Worm (Caenorhabditis elegans): ENCODE data around the gene K10C9.7.

DNA sequence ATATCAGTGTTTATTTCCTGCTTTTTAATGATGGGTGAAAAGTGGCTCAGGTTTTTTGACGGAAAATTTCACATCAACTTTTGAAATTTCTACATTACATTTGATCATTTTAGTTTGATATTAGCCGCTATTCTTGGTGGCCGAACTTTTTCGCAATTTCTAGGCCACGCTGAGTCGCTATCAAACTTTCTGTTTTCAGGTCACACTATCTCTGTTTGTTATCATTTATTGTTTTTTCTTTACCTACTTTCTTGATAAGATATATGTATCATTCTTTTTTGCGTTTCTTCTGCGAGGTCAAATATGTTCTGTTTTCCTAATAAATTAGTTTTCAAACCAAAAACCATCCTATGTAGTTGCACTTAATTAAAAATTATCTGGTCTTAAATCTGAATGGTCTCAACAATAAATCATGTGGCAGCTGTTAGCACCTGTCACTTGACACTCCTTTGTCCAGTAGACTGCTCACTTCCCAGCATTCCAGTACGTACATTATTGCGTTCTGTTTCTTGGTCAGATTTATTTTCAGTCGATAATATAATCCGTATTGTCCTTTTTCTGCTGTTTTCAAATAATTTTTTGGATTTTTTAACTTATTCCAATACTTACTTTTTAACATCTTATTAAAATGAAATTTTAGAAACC lies 7.0 kb downstream of the K10C9.7 start:
- TF ChIP-seq nhr-12 (tag; optimal IDR thresholded peaks at IDR 0.05) (no peak), unc-39 (tag; optimal IDR thresholded peaks at IDR 0.05) (no peak), ZK546.5 (tag; optimal IDR thresholded peaks at IDR 0.05) (no peak), egl-27 (tag; optimal IDR thresholded peaks at IDR 0.05) (no peak), gmeb-1 (tag; optimal IDR thresholded peaks at IDR 0.05) (peak; percentile 38), ceh-82 (tag; optimal IDR thresholded peaks at IDR 0.05) (no peak), mdl-1 (tag; optimal IDR thresholded peaks at IDR 0.05) (no peak), nhr-21 (tag; optimal IDR thresholded peaks at IDR 0.05) (no peak), blmp-1 (tag; optimal IDR thresholded peaks at IDR 0.05; ENCODE audit: insufficient read depth) (no peak), snpc-4 (tag; optimal IDR thresholded peaks at IDR 0.05) (no peak), skn-1 (tag; optimal IDR thresholded peaks at IDR 0.05) (no peak)

Data from whole organism, L2 larva.